Fruit fly (Drosophila melanogaster) whole organism, embryonic: Measurements from ENCODE around the gene CG10470.

Source experiments
- CG10543 ChIP-seq: fragments of 200-800 bp; sonication (Bioruptor generic); optimal IDR thresholded peaks from 3 replicates; lab custom pipeline; 2017; ENCODE audit warnings: missing biosample characterization, mild to moderate bottlenecking, missing genetic modification characterization, moderate library complexity
- CG10565 ChIP-seq: fragments of 200-800 bp; sonication (Bioruptor generic); optimal IDR thresholded peaks from 3 replicates; lab custom pipeline; 2016; ENCODE audit warnings: missing biosample characterization, mild to moderate bottlenecking, missing genetic modification characterization
- CG10654 ChIP-seq: fragments of 200-800 bp; sonication (Bioruptor generic); optimal IDR thresholded peaks from 2 replicates; lab custom pipeline; 2016; ENCODE audit warnings: missing biosample characterization, missing genetic modification characterization
- CG11456 ChIP-seq: fragments of 200-800 bp; sonication (Bioruptor generic); IDR thresholded peaks from 3 replicates; pipeline ENCODE4 v1.3.6; 2022; ENCODE audit warnings: missing biosample characterization, missing genetic modification characterization
- CG11695 ChIP-seq: fragments of 200-800 bp; sonication (Bioruptor generic); IDR thresholded peaks from 3 replicates; pipeline ENCODE4 v1.3.6; 2022; ENCODE audit warnings: missing biosample characterization, missing genetic modification characterization
- CG12104 ChIP-seq: fragments of 200-800 bp; sonication (Bioruptor generic); optimal IDR thresholded peaks from 3 replicates; lab custom pipeline; 2016; ENCODE audit warnings: missing biosample characterization, missing genetic modification characterization
- CG12942 ChIP-seq: fragments of 200-800 bp; sonication (Bioruptor generic); optimal IDR thresholded peaks from 3 replicates; lab custom pipeline; 2016; ENCODE audit warnings: missing biosample characterization, missing genetic modification characterization
- CG13296 ChIP-seq: fragments of 200-800 bp; sonication (Bioruptor generic); optimal IDR thresholded peaks from 3 replicates; lab custom pipeline; 2018; ENCODE audit warnings: missing biosample characterization, mild to moderate bottlenecking, missing genetic modification characterization
- CG13624 ChIP-seq: fragments of 200-800 bp; sonication (Bioruptor generic); optimal IDR thresholded peaks from 2 replicates; lab custom pipeline; 2016; ENCODE audit warnings: missing biosample characterization, missing genetic modification characterization
- CG14667 ChIP-seq: fragments of 200-800 bp; sonication (Bioruptor generic); IDR thresholded peaks from 2 replicates; pipeline ENCODE4 v1.3.6; 2022; ENCODE audit warnings: missing biosample characterization, missing genetic modification characterization
- CG15696 ChIP-seq: fragments of 200-800 bp; sonication (Bioruptor generic); optimal IDR thresholded peaks from 2 replicates; lab custom pipeline; 2019; ENCODE audit warnings: missing biosample characterization, mild to moderate bottlenecking, missing genetic modification characterization, moderate library complexity
- CG17361 ChIP-seq: fragments of 200-800 bp; sonication (Bioruptor generic); IDR thresholded peaks from 3 replicates; pipeline ENCODE4 v1.3.6; 2022; ENCODE audit warnings: missing biosample characterization, missing genetic modification characterization
- CG2678 ChIP-seq: fragments of 200-800 bp; sonication (Bioruptor generic); optimal IDR thresholded peaks from 3 replicates; lab custom pipeline; 2019; ENCODE audit warnings: missing biosample characterization, mild to moderate bottlenecking, missing genetic modification characterization, moderate library complexity
- CG31441 ChIP-seq: fragments of 200-800 bp; sonication (Bioruptor generic); IDR thresholded peaks from 2 replicates; pipeline ENCODE4 v1.3.6; 2022; ENCODE audit warnings: missing biosample characterization, missing genetic modification characterization
- CG3726 ChIP-seq: fragments of 200-800 bp; sonication (Bioruptor generic); IDR thresholded peaks from 3 replicates; pipeline ENCODE4, ENCODE4 v1.3.6; 2022; ENCODE audit warnings: missing biosample characterization, missing genetic modification characterization
- CG7556 ChIP-seq: fragments of 200-800 bp; sonication (Bioruptor generic); optimal IDR thresholded peaks from 2 replicates; lab custom pipeline; 2017; ENCODE audit warnings: missing biosample characterization, mild to moderate bottlenecking, missing genetic modification characterization
- CG8478 ChIP-seq: fragments of >200 bp; optimal IDR thresholded peaks from 2 replicates; lab custom pipeline; 2018
- CG8944 ChIP-seq: fragments of 200-800 bp; sonication (Bioruptor generic); optimal IDR thresholded peaks from 3 replicates; lab custom pipeline; 2016; ENCODE audit warnings: missing biosample characterization, missing genetic modification characterization
- CTCF ChIP-seq: fragments of 200-800 bp; sonication (Bioruptor generic); optimal IDR thresholded peaks from 2 replicates; lab custom pipeline; 2017; ENCODE audit warnings: missing biosample characterization, mild to moderate bottlenecking, missing genetic modification characterization, moderate library complexity
- D19A ChIP-seq: fragments of 200-800 bp; optimal IDR thresholded peaks from 3 replicates; lab custom pipeline; 2019; ENCODE audit warnings: missing biosample characterization, mild to moderate bottlenecking, missing genetic modification characterization, moderate library complexity
- Dad ChIP-seq: fragments of 200-800 bp; sonication (Bioruptor generic); optimal IDR thresholded peaks from 3 replicates; lab custom pipeline; 2016; ENCODE audit warnings: missing biosample characterization, missing genetic modification characterization
- Dip3 ChIP-seq: fragments of 200-800 bp; sonication (Bioruptor generic); optimal IDR thresholded peaks from 3 replicates; lab custom pipeline; 2016; ENCODE audit warnings: missing biosample characterization, missing genetic modification characterization
- Doc3 ChIP-seq: fragments of 200-800 bp; sonication (Bioruptor generic); IDR thresholded peaks from 3 replicates; pipeline ENCODE4 v1.3.6; 2022; ENCODE audit warnings: missing biosample characterization, missing genetic modification characterization; ENCODE audit not compliant: partially characterized antibody
- Eip74EF ChIP-seq, 2 experiments: fragments of 200-800 bp in 1 of 2; fragments of >200 bp in 1 of 2; sonication (Bioruptor generic) in 1 of 2; optimal IDR thresholded peaks; 2 replicates each; lab custom pipeline; 2017 to 2019; ENCODE audit warnings: missing biosample characterization in 2 of 2, missing genetic modification characterization in 2 of 2, mild to moderate bottlenecking in 1 of 2, moderate library complexity in 1 of 2
- HLH4C ChIP-seq: fragments of 200-800 bp; sonication (Bioruptor generic); IDR thresholded peaks from 3 replicates; pipeline ENCODE4 v1.3.6; 2022; ENCODE audit warnings: missing biosample characterization, missing genetic modification characterization; ENCODE audit not compliant: partially characterized antibody
- Hey ChIP-seq: fragments of 200-800 bp; sonication (Bioruptor generic); optimal IDR thresholded peaks from 3 replicates; lab custom pipeline; 2018; ENCODE audit warnings: missing biosample characterization, mild to moderate bottlenecking, missing genetic modification characterization
- MESR4 ChIP-seq: fragments of 200-800 bp; sonication (Bioruptor generic); optimal IDR thresholded peaks from 2 replicates; lab custom pipeline; 2018; ENCODE audit warnings: missing biosample characterization, mild to moderate bottlenecking, missing genetic modification characterization, moderate library complexity
- Mad ChIP-seq: fragments of 200-800 bp; sonication (Bioruptor generic); optimal IDR thresholded peaks from 2 replicates; lab custom pipeline; 2016; ENCODE audit warnings: missing biosample characterization, missing genetic modification characterization
- Meics ChIP-seq: fragments of 200-800 bp; sonication (Bioruptor generic); optimal IDR thresholded peaks from 2 replicates; lab custom pipeline; 2017; ENCODE audit warnings: missing biosample characterization, mild to moderate bottlenecking, missing genetic modification characterization
- Ravus ChIP-seq: fragments of 200-800 bp; sonication (Bioruptor generic); IDR thresholded peaks from 2 replicates; pipeline ENCODE4 v1.3.6; 2022; ENCODE audit warnings: missing biosample characterization, missing genetic modification characterization
- Usf ChIP-seq: fragments of 200-800 bp; sonication (Bioruptor generic); optimal IDR thresholded peaks from 2 replicates; lab custom pipeline; 2017; ENCODE audit warnings: missing genotype, missing biosample characterization, missing genetic modification characterization
- Xbp1 ChIP-seq: fragments of 200-800 bp; sonication (Bioruptor generic); optimal IDR thresholded peaks from 3 replicates; lab custom pipeline; 2016; ENCODE audit warnings: missing biosample characterization, mild to moderate bottlenecking, missing genetic modification characterization
- YL-1 ChIP-seq: fragments of 200-800 bp; sonication (Bioruptor generic); optimal IDR thresholded peaks from 3 replicates; lab custom pipeline; 2017; ENCODE audit warnings: missing biosample characterization, mild to moderate bottlenecking, missing genetic modification characterization
- abd-A ChIP-seq: fragments of 200-800 bp; sonication (Bioruptor generic); optimal IDR thresholded peaks from 3 replicates; lab custom pipeline; 2019; ENCODE audit warnings: missing biosample characterization, mild to moderate bottlenecking, missing genetic modification characterization, moderate library complexity
- ato ChIP-seq: fragments of 200-800 bp; sonication (Bioruptor generic); IDR thresholded peaks from 2 replicates; pipeline ENCODE4 v1.3.6; 2022; ENCODE audit warnings: missing biosample characterization, missing genetic modification characterization; ENCODE audit not compliant: partially characterized antibody
- bcd ChIP-seq: fragments of 200-800 bp; sonication (Bioruptor generic); optimal IDR thresholded peaks from 2 replicates; lab custom pipeline; 2017; ENCODE audit warnings: missing biosample characterization, mild to moderate bottlenecking, missing genetic modification characterization
- btn ChIP-seq: fragments of 200-800 bp; sonication (Bioruptor generic); optimal IDR thresholded peaks from 2 replicates; lab custom pipeline; 2016; ENCODE audit warnings: missing biosample characterization, missing genetic modification characterization
- cad ChIP-seq: fragments of >200 bp; optimal IDR thresholded peaks from 2 replicates; lab custom pipeline; 2017; ENCODE audit warnings: missing biosample characterization, missing genetic modification characterization
- cato ChIP-seq: fragments of 200-800 bp; sonication (Bioruptor generic); optimal IDR thresholded peaks from 2 replicates; lab custom pipeline; 2016; ENCODE audit warnings: missing biosample characterization, missing genetic modification characterization, borderline replicate concordance
- chinmo ChIP-seq: fragments of 200-800 bp; sonication (Bioruptor generic); IDR thresholded peaks from 4 replicates; pipeline ENCODE4 v1.3.6; 2022; ENCODE audit warnings: missing biosample characterization, missing genetic modification characterization; ENCODE audit not compliant: partially characterized antibody
- crol ChIP-seq: fragments of 200-800 bp; sonication (Bioruptor generic); IDR thresholded peaks from 2 replicates; pipeline ENCODE4 v1.3.6; 2022; ENCODE audit warnings: missing biosample characterization, missing genetic modification characterization
- dysf ChIP-seq: fragments of 200-800 bp; sonication (Bioruptor generic); IDR thresholded peaks from 3 replicates; pipeline ENCODE4 v1.3.6; 2022; ENCODE audit warnings: missing biosample characterization, missing genetic modification characterization
- gt ChIP-seq: fragments of 200-800 bp; sonication (Bioruptor generic); IDR thresholded peaks from 2 replicates; pipeline ENCODE4 v1.3.6; 2022; ENCODE audit warnings: missing biosample characterization, missing genetic modification characterization
- her ChIP-seq: fragments of 200-800 bp; sonication (Bioruptor generic); optimal IDR thresholded peaks from 2 replicates; lab custom pipeline; 2016; ENCODE audit warnings: missing biosample characterization, missing genetic modification characterization
- insv ChIP-seq, 2 experiments: fragments of 200-800 bp; sonication (Bioruptor generic); optimal IDR thresholded peaks; 3 replicates each; lab custom pipeline; 2016 to 2018; ENCODE audit warnings: missing biosample characterization in 2 of 2, missing genetic modification characterization in 2 of 2
- lmd ChIP-seq: fragments of 200-800 bp; sonication (Bioruptor generic); IDR thresholded peaks from 2 replicates; pipeline ENCODE4 v1.3.6; 2022; ENCODE audit warnings: missing biosample characterization, missing genetic modification characterization
- nerfin-1 ChIP-seq: fragments of 200-800 bp; sonication (Bioruptor generic); optimal IDR thresholded peaks from 3 replicates; lab custom pipeline; 2019; ENCODE audit warnings: missing biosample characterization, mild to moderate bottlenecking, missing genetic modification characterization, moderate library complexity
- prd ChIP-seq, 3 experiments: fragments of >200 bp in 2 of 3; fragments of 200-800 bp in 1 of 3; sonication (Bioruptor generic) in 1 of 3; optimal IDR thresholded peaks in 2 of 3; IDR thresholded peaks in 1 of 3; 2 replicates in 2 of 3; 3 replicates in 1 of 3; pipeline versions ENCODE4 v1.3.6 to Lab custom; 2017 to 2022; ENCODE audit warnings: missing biosample characterization in 1 of 3, missing genetic modification characterization in 1 of 3
- pros ChIP-seq: fragments of 200-800 bp; sonication (Bioruptor generic); optimal IDR thresholded peaks from 3 replicates; lab custom pipeline; 2019; ENCODE audit warnings: missing biosample characterization, mild to moderate bottlenecking, missing genetic modification characterization, moderate library complexity
- sima ChIP-seq: fragments of 200-800 bp; sonication (Bioruptor generic); optimal IDR thresholded peaks from 2 replicates; lab custom pipeline; 2016; ENCODE audit warnings: missing biosample characterization, missing genetic modification characterization
- sqz ChIP-seq: fragments of 200-800 bp; sonication (Bioruptor generic); optimal IDR thresholded peaks from 3 replicates; lab custom pipeline; 2018; ENCODE audit warnings: missing biosample characterization, mild to moderate bottlenecking, missing genetic modification characterization
- ttk ChIP-seq: fragments of 200-800 bp; sonication (Bioruptor generic); IDR thresholded peaks from 2 replicates; pipeline ENCODE4 v2.1.2; 2022; ENCODE audit warnings: missing biosample characterization, missing genetic modification characterization

The CG10470 gene

DNA sequence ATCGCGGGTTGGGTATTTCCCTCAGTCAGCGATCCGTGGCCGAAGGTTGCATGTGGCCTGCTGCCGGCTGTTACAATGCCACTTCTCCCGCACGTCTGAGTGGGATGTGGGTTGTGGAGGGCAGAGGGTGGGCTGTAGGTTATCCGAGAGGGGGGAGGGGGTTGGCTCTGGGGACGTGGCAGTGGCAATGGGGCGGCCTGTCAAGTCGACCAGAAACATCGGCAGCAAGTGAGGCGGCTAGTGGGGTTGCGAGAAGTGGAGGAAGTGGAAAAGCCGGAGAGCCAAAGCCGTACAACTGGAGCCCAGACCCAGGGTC is 24.2 kb upstream of the CG10470 start:
- no peak for TF ChIP-seq lmd (GFP tag; lab: Robert Waterston, UW)
- no peak for TF ChIP-seq cato (GFP tag; lab: Kevin White, UChicago)
- TF ChIP-seq ato (GFP tag; lab: Robert Waterston, UW) = no peak
- peak; percentile 60 for TF ChIP-seq CG7556 (GFP tag; lab: Kevin White, UChicago)
- no peak for TF ChIP-seq Xbp1
- TF ChIP-seq Usf (GFP tag; lab: Kevin White, UChicago) = no peak
- no peak for TF ChIP-seq HLH4C
- TF ChIP-seq her = no peak
- peak; percentile 2; the same call in 1 of the 3 replicates for TF ChIP-seq dysf (GFP tag; lab: Robert Waterston, UW)
- no peak for TF ChIP-seq sima (GFP tag; lab: Kevin White, UChicago)
- no peak for TF ChIP-seq Dip3 (GFP tag; lab: Kevin White, UChicago)
- TF ChIP-seq CG2678 (tag; lab: Kevin White, UChicago) = no peak
- TF ChIP-seq crol (GFP tag; lab: Robert Waterston, UW) = peak; percentile 86
- TF ChIP-seq YL-1 = no peak
- TF ChIP-seq CG12104 (GFP tag; lab: Kevin White, UChicago) = peak; percentile 23
- TF ChIP-seq Hey (tag; lab: Kevin White, UChicago) = peak; percentile 41
- no peak for TF ChIP-seq CG10654
- peak in 1 of 2 experiments; percentile 1 for TF ChIP-seq Eip74EF (GFP tag; optimal IDR thresholded peaks at IDR 0.05; lab: Kevin White, UChicago)
- peak; percentile 39; the same call in 1 of the 3 replicates for TF ChIP-seq CG11456 (GFP tag; lab: Robert Waterston, UW)
- no peak for TF ChIP-seq CG12942
- TF ChIP-seq chinmo (GFP tag; lab: Robert Waterston, UW) = no peak
- TF ChIP-seq nerfin-1 = no peak
- TF ChIP-seq CG31441 = 0 out of 2 replicates have a peak, but pooled peaks have one; percentile 6
- peak; percentile 6 for TF ChIP-seq D19A (tag; lab: Kevin White, UChicago)
- peak; percentile 42 for TF ChIP-seq abd-A (tag; lab: Kevin White, UChicago)
- peak; percentile 24; the same call in 1 of the 3 replicates for TF ChIP-seq CG17361 (GFP tag; lab: Robert Waterston, UW)
- no peak for TF ChIP-seq btn (GFP tag; lab: Kevin White, UChicago)
- peak; percentile 6 for TF ChIP-seq bcd
- TF ChIP-seq cad (GFP tag; lab: Kevin White, UChicago) = no peak
- TF ChIP-seq CG13296 = no peak
- no peak for TF ChIP-seq Doc3 (GFP tag; lab: Robert Waterston, UW)
- no peak for TF ChIP-seq CG8944
- no peak for TF ChIP-seq Dad (GFP tag; lab: Kevin White, UChicago)
- no peak for TF ChIP-seq pros (GFP tag; lab: Kevin White, UChicago)
- no peak for TF ChIP-seq ttk
- no peak for TF ChIP-seq CG10565 (GFP tag; lab: Kevin White, UChicago)
- TF ChIP-seq gt = no peak
- TF ChIP-seq insv (GFP tag; optimal IDR thresholded peaks at IDR 0.05; lab: Kevin White, UChicago) = no peak
- TF ChIP-seq sqz = no peak
- TF ChIP-seq Meics (GFP tag; lab: Kevin White, UChicago) = no peak
- TF ChIP-seq CTCF (GFP tag; lab: Kevin White, UChicago) = no peak
- TF ChIP-seq CG15696 (tag; lab: Kevin White, UChicago) = no peak
- TF ChIP-seq Ravus (GFP tag; lab: Robert Waterston, UW) = no peak
- 0 out of 3 replicates have a peak, but pooled peaks have one; percentile 1 for TF ChIP-seq CG11695 (GFP tag; lab: Robert Waterston, UW)
- peak; percentile 60 for TF ChIP-seq CG10543 (GFP tag; lab: Kevin White, UChicago)
- TF ChIP-seq CG3726 (GFP tag; lab: Robert Waterston, UW) = no peak
- no peak for TF ChIP-seq Mad (GFP tag; lab: Kevin White, UChicago)
- no peak for TF ChIP-seq CG8478 (lab: Kevin White, UChicago)
- no peak for TF ChIP-seq CG13624
- TF ChIP-seq prd (optimal IDR thresholded peaks at IDR 0.05; lab: Kevin White, UChicago) = no peak
- 0 out of 3 replicates have a peak, but pooled peaks have one; percentile 1 for TF ChIP-seq prd (GFP tag; IDR thresholded peaks at IDR 0.05; lab: Robert Waterston, UW)
- no peak for TF ChIP-seq CG14667 (GFP tag; lab: Robert Waterston, UW)
- TF ChIP-seq MESR4 (GFP tag; lab: Kevin White, UChicago) = no peak
